Fruit fly (Drosophila melanogaster) whole organism, pupa: Measurements from ENCODE around the gene MED30.
A peak's percentile ranks its signal among the peaks of the same experiment; 100 is the strongest.

Source experiments
- CG10348 ChIP-seq: fragments of 200-800 bp; sonication (Bioruptor generic); IDR thresholded peaks from 2 replicates; pipeline ENCODE4 v1.3.6; 2022; ENCODE audit warnings: missing biosample characterization, missing genetic modification characterization
- CG12605 ChIP-seq: fragments of 200-800 bp; sonication (Bioruptor generic); IDR thresholded peaks from 2 replicates; pipeline ENCODE4 v1.3.6; 2022; ENCODE audit warnings: missing biosample characterization, missing genetic modification characterization
- CG13204 ChIP-seq: fragments of 200-800 bp; sonication (Bioruptor generic); optimal IDR thresholded peaks from 2 replicates; lab custom pipeline; 2018; ENCODE audit warnings: missing biosample characterization, mild to moderate bottlenecking, missing genetic modification characterization, moderate library complexity
- CG14655 ChIP-seq: fragments of 200-800 bp; sonication (Bioruptor generic); optimal IDR thresholded peaks from 3 replicates; lab custom pipeline; 2017; ENCODE audit warnings: mild to moderate bottlenecking, missing biosample characterization, missing genetic modification reagents, missing genetic modification characterization
- CG15710 ChIP-seq: fragments of 200-800 bp; sonication (Bioruptor generic); optimal IDR thresholded peaks from 2 replicates; lab custom pipeline; 2018; ENCODE audit warnings: missing biosample characterization, mild to moderate bottlenecking, missing genetic modification characterization, moderate library complexity
- CG17806 ChIP-seq: fragments of 200-800 bp; sonication (Bioruptor generic); optimal IDR thresholded peaks from 2 replicates; lab custom pipeline; 2018; ENCODE audit warnings: missing biosample characterization, mild to moderate bottlenecking, missing genetic modification characterization, moderate library complexity
- CG32121 ChIP-seq: fragments of 200-800 bp; sonication (Bioruptor generic); IDR thresholded peaks from 2 replicates; pipeline ENCODE4 v1.3.6; 2022; ENCODE audit warnings: missing biosample characterization, missing genetic modification characterization
- CG34367 ChIP-seq: fragments of 200-800 bp; sonication (Bioruptor generic); optimal IDR thresholded peaks from 2 replicates; lab custom pipeline; 2018; ENCODE audit warnings: missing biosample characterization, mild to moderate bottlenecking, missing genetic modification characterization
- CG4496 ChIP-seq: fragments of 200-800 bp; sonication (Bioruptor generic); IDR thresholded peaks from 3 replicates; pipeline ENCODE4 v1.3.6; 2022; ENCODE audit warnings: missing biosample characterization, missing genetic modification characterization
- CG8159 ChIP-seq: fragments of 200-800 bp; sonication (Bioruptor generic); optimal IDR thresholded peaks from 3 replicates; lab custom pipeline; 2018; ENCODE audit warnings: missing biosample characterization, mild to moderate bottlenecking, missing genetic modification characterization, moderate library complexity
- CG8301 ChIP-seq: fragments of 200-800 bp; sonication (Bioruptor generic); optimal IDR thresholded peaks from 2 replicates; lab custom pipeline; 2018; ENCODE audit warnings: missing biosample characterization, mild to moderate bottlenecking, missing genetic modification characterization
- CG9948 ChIP-seq: fragments of 200-800 bp; sonication (Bioruptor generic); optimal IDR thresholded peaks from 2 replicates; lab custom pipeline; 2018; ENCODE audit warnings: missing biosample characterization, mild to moderate bottlenecking, missing genetic modification characterization, moderate library complexity
- D1 ChIP-seq: fragments of 200-800 bp; sonication (Bioruptor generic); optimal IDR thresholded peaks from 2 replicates; lab custom pipeline; 2018; ENCODE audit warnings: missing biosample characterization, mild to moderate bottlenecking, missing genetic modification characterization, moderate library complexity
- EcR ChIP-seq: fragments of 200-800 bp; sonication (Bioruptor generic); optimal IDR thresholded peaks from 3 replicates; lab custom pipeline; 2019; ENCODE audit warnings: missing biosample characterization, missing genetic modification characterization, mild to moderate bottlenecking, moderate library complexity, missing genetic modification reagents
- Ets98B ChIP-seq: fragments of 200-800 bp; sonication (Bioruptor generic); IDR thresholded peaks from 2 replicates; pipeline ENCODE4 v1.3.6; 2022; ENCODE audit warnings: missing biosample characterization, missing genetic modification characterization
- Pif1A ChIP-seq: fragments of 200-800 bp; sonication (Bioruptor generic); optimal IDR thresholded peaks from 3 replicates; lab custom pipeline; 2016; ENCODE audit warnings: missing biosample characterization, missing genetic modification characterization
- Pif1B ChIP-seq: fragments of 200-800 bp; sonication (Bioruptor generic); optimal IDR thresholded peaks from 3 replicates; lab custom pipeline; 2016; ENCODE audit warnings: missing biosample characterization, missing genetic modification characterization
- Snoo ChIP-seq: fragments of 200-800 bp; sonication (Bioruptor generic); optimal IDR thresholded peaks from 3 replicates; lab custom pipeline; 2017; ENCODE audit warnings: missing biosample characterization, mild to moderate bottlenecking, missing genetic modification characterization, inconsistent platforms
- fd96Ca ChIP-seq: fragments of 200-800 bp; sonication (Bioruptor generic); IDR thresholded peaks from 3 replicates; pipeline ENCODE4 v1.3.6; 2022; ENCODE audit warnings: missing biosample characterization, missing genetic modification characterization
- gl ChIP-seq: fragments of 200-800 bp; sonication (Bioruptor generic); optimal IDR thresholded peaks from 2 replicates; lab custom pipeline; 2018; ENCODE audit warnings: missing biosample characterization, mild to moderate bottlenecking, missing genetic modification characterization
- rn ChIP-seq: fragments of 200-800 bp; sonication (Bioruptor generic); IDR thresholded peaks from 2 replicates; pipeline ENCODE4 v1.3.6; 2022; ENCODE audit warnings: missing biosample characterization, missing genetic modification characterization

Gene MED30

DNA sequence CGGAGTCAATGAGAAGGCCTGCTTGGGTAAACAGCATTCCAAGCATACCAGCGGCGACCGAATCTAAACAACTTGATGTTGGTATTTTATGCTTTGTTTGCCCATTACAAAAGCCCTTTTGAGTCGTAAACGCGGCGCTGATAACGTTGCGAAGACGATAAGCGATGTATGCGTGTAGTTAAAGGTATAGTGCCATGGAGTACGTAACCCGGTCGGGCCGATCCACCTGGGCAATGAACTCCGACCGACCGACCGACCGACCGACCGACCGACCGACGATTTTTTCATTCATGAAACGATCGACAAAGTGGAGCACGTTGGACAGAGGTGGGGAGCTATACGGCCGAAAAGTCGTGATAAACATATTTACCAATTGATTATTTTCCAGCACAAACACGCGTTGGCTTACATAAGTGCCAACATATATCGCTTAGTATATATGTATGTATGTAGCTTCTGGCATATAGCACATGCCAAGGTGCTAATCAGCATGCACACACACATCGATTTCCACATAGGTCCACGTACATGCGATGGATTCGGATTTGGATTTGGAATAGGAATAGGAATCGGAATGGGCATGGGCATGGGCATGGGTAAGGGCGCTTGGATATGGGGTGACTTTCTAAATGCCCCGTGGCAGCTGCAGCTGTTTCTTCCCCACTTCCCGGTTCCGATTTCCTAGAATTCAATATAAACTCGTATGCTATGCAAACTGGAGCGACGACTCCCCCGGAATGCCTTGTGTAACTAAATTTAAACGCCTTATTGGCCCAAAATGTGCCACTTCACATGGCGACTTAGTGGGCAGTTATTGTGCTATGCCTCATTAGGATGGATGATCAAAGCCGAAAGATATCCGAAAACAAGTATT is 10.8 kb downstream of the MED30 start:
- peak; percentile 67 for TF ChIP-seq EcR (GFP tag; lab: Kevin White, UChicago)
- no peak for TF ChIP-seq Pif1A (GFP tag; lab: Kevin White, UChicago)
- TF ChIP-seq, all 21 proteins: peak for 1

DNA sequence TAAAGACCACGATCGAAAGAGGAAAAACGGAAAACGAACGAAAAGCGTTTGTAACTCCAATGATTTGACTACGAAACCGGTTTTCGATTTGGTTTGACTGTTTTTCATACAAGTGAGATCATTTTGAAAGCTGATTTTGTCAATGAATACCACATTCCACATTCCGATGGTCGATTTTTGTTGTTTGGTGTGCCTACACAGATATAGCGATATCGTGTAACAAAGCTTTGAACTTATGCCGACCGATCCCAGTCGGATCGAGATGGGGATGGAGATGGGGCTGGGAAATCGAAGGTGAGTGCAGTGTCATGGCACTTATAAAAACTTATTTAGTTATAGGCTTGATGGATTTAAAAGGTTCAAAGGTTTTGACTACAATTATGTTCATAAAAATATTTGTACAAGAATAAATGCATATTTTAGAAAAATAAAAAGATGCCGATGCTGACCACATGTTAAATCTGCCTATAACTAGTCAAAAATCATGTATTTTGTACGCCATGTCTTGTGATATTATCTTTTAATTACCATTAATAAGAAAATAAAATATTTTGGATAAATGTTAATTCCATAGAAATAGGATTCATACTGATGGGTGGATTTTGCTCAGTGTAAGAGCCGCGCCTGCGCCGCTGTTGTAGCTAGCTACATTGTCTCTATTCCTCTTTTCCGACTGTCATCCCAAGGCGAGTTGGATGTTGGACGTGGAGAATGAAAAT is 11.6 kb downstream of the MED30 start:
- peak; percentile 51 for TF ChIP-seq CG8301
- TF ChIP-seq CG34367 (tag; lab: Kevin White, UChicago): peak; percentile 23
- no peak for TF ChIP-seq rn
- peak; percentile 63 for TF ChIP-seq CG17806 (tag; lab: Kevin White, UChicago)
- peak; percentile 58 for TF ChIP-seq CG14655 (GFP tag; lab: Kevin White, UChicago)
- TF ChIP-seq Pif1B (GFP tag; lab: Kevin White, UChicago): peak; percentile 16
- no peak for TF ChIP-seq CG13204 (GFP tag; lab: Kevin White, UChicago)
- no peak for TF ChIP-seq CG12605 (GFP tag; lab: Robert Waterston, UW)
- TF ChIP-seq Pif1A (GFP tag; lab: Kevin White, UChicago): peak; percentile 0
- no peak for TF ChIP-seq Snoo (tag; lab: Kevin White, UChicago)
- TF ChIP-seq CG15710 (tag; lab: Kevin White, UChicago): peak; percentile 39
- peak; percentile 65 for TF ChIP-seq CG8159
- peak; percentile 52 for TF ChIP-seq CG9948

DNA sequence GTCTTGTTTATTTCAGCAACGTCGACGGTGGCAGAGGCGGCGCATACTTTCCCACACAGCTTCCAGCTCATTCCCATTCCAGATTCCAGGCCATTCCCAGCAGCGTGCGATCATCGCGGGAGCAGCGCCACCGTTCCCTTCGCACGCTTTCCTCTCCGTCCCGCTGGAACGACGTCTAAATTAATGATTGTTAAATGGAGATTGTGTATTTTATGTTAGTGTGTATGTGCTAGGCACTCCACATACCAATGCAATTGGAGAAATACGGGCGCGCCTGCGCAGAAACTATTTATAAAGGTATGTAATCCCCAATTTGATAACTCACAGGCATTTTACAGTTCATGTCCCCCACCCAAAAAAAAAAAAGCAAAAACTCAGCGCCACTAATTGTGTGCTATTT is 12.5 kb downstream of the MED30 start:
- no peak for TF ChIP-seq EcR (GFP tag; lab: Kevin White, UChicago)
- TF ChIP-seq CG4496: no peak
- no peak for TF ChIP-seq CG8301
- TF ChIP-seq D1: no peak
- no peak for TF ChIP-seq Ets98B (GFP tag; lab: Robert Waterston, UW)
- no peak for TF ChIP-seq Pif1A (GFP tag; lab: Kevin White, UChicago)
- no peak for TF ChIP-seq CG14655 (GFP tag; lab: Kevin White, UChicago)
- TF ChIP-seq rn: no peak
- TF ChIP-seq CG10348: no peak
- TF ChIP-seq CG32121 (GFP tag; lab: Robert Waterston, UW): no peak
- no peak for TF ChIP-seq CG34367 (tag; lab: Kevin White, UChicago)
- TF ChIP-seq CG12605 (GFP tag; lab: Robert Waterston, UW): no peak
- no peak for TF ChIP-seq CG17806 (tag; lab: Kevin White, UChicago)
- no peak for TF ChIP-seq Snoo (tag; lab: Kevin White, UChicago)
- TF ChIP-seq, all 21 proteins: peak for 0

DNA sequence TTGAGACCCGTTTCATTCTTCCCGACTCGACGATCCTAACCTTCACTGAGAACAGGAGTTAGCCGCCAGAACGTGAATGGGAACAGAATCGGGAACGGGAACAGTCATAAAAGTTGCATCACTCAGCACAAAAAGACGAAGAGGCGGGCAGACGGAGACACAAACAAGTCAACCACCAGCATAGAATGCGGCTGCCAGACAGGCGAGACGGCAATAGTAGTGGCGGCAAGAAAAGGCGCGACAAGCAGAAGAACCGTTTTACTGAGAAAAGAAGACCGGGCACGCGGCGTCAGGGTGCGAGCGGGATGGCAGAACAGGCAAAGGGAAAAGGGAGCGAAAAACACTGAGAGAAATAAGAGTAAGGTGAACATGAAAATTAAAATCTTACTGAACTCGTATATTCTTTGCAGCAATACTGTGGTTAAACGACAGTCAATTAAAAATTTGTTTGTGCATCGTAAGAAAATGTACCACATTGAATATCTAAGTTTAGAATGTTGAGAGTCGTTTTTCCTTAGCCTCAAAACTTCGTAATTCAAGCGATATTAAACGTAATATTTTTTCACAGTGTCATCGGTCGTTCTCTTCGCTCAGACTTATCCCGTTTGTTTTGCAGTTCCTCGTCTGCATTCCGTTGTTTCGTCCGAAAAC is 13.4 kb downstream of the MED30 start:
- TF ChIP-seq CG17806 (tag; lab: Kevin White, UChicago) (peak; percentile 91), Pif1B (GFP tag; lab: Kevin White, UChicago) (peak; percentile 79), rn (peak; percentile 56), CG34367 (tag; lab: Kevin White, UChicago) (peak; percentile 90), Snoo (tag; lab: Kevin White, UChicago) (peak; percentile 90), CG13204 (GFP tag; lab: Kevin White, UChicago) (peak; percentile 88), CG15710 (tag; lab: Kevin White, UChicago) (peak; percentile 91), CG14655 (GFP tag; lab: Kevin White, UChicago) (peak; percentile 95), CG4496 (peak; percentile 87), fd96Ca (GFP tag; lab: Robert Waterston, UW) (peak; percentile 79), D1 (peak; percentile 78), Ets98B (GFP tag; lab: Robert Waterston, UW) (peak; percentile 70), CG8301 (peak; percentile 94), CG10348 (no peak), EcR (GFP tag; lab: Kevin White, UChicago) (peak; percentile 96), gl (tag; lab: Kevin White, UChicago) (peak; percentile 80), Pif1A (GFP tag; lab: Kevin White, UChicago) (peak; percentile 91), CG32121 (GFP tag; lab: Robert Waterston, UW) (peak; percentile 80), CG12605 (GFP tag; lab: Robert Waterston, UW) (peak; percentile 79), CG8159 (peak; percentile 93), CG9948 (peak; percentile 91)

DNA sequence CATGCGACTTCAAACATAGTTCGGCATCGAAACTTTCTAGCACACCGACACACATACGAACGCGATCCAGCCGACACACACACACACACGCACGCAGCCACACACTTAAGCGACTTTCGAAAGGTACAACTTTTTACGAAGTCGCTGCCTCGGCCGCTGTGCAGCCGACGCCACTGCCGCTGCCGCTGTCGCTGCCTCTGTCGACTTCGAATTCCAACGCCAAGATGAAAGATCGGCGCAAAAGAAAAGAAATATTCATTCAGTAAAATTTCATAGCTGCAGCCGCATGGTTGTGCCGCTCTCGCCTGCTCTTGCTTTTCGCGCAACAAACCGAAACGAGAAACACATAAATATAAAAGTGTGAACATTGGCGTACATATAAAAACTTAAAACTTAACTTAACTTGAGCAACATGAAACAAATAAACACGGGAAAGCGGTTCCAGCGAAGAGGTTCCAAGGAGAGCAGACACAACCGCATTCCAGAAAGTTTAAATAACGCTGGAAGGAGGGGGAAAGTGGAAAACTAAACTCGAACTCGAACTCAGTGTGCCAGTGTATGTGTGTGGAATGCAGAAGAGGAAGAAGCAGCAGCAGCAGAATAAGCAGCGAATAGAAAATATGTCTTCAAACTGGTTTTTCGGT is 14.3 kb downstream of the MED30 start:
- TF ChIP-seq gl (tag; lab: Kevin White, UChicago): no peak
- TF ChIP-seq CG14655 (GFP tag; lab: Kevin White, UChicago): no peak
